Worm (Caenorhabditis elegans) whole organism, midembryonic: ENCODE data around the gene alg-3.

Experiments
- T22C8.4 ChIP-seq: fragments of 200-800 bp; sonication (Bioruptor generic); IDR thresholded peaks from 2 replicates; pipeline ENCODE4 v1.3.6; 2022; ENCODE audit warnings: missing genetic modification characterization, missing compliant biosample characterization
- cog-1 ChIP-seq: sonication (generic microtip); optimal IDR thresholded peaks from 2 replicates; lab custom pipeline; 2016; ENCODE audit warnings: missing genetic modification characterization, missing compliant biosample characterization
- flt-1 ChIP-seq: fragments of 200-800 bp; sonication (Bioruptor generic); IDR thresholded peaks from 2 replicates; pipeline ENCODE4 v1.3.6; 2022; ENCODE audit warnings: missing genetic modification characterization, missing compliant biosample characterization
- klf-2 ChIP-seq: fragments of 200-800 bp; sonication (Bioruptor generic); conservative IDR thresholded peaks from 2 replicates; pipeline ENCODE4 v1.3.6; 2022; ENCODE audit warnings: missing genetic modification reagents, missing genetic modification characterization, missing compliant biosample characterization
- med-1 ChIP-seq: sonication (generic microtip); optimal IDR thresholded peaks from 2 replicates; lab custom pipeline; 2017; ENCODE audit warnings: missing genetic modification characterization, mild to moderate bottlenecking, missing compliant biosample characterization, antibody characterized with exemption, missing genetic modification reagents; ENCODE audit not compliant: insufficient read depth
- ref-1 ChIP-seq: fragments of 200-800 bp; sonication (Bioruptor generic); conservative IDR thresholded peaks from 2 replicates; pipeline ENCODE4 v1.3.6; 2022; ENCODE audit warnings: missing genetic modification reagents, missing genetic modification characterization, missing compliant biosample characterization
- tab-1 ChIP-seq: fragments of 200-800 bp; sonication (Bioruptor generic); IDR thresholded peaks from 2 replicates; pipeline ENCODE4 v1.3.6; 2022; ENCODE audit warnings: missing genetic modification characterization, missing compliant biosample characterization
- ztf-23 ChIP-seq: fragments of 200-800 bp; sonication (Bioruptor generic); IDR thresholded peaks from 2 replicates; pipeline ENCODE4 v1.3.6; 2022; ENCODE audit warnings: missing genetic modification reagents, missing genetic modification characterization, missing compliant biosample characterization
- ztf-29 ChIP-seq: fragments of 200-800 bp; sonication (Bioruptor generic); IDR thresholded peaks from 2 replicates; pipeline ENCODE4 v1.3.6; 2022; ENCODE audit warnings: missing genetic modification reagents, missing genetic modification characterization, missing compliant biosample characterization

alg-3 gene

ce11 chrIV:11701878-11702277 lies 2.2 kb upstream of the alg-3 start:
- TF ChIP-seq cog-1 (tag; lab: Kevin White, UChicago) = no peak
- no peak for TF ChIP-seq ref-1 (GFP tag; lab: Robert Waterston, UW)
- TF ChIP-seq ztf-23 = no peak
- TF ChIP-seq ztf-29 = no peak
- TF ChIP-seq klf-2 = no peak
- no peak for TF ChIP-seq flt-1 (GFP tag; lab: Robert Waterston, UW)
- no peak for TF ChIP-seq T22C8.4 (GFP tag; lab: Robert Waterston, UW)
- no peak for TF ChIP-seq tab-1 (GFP tag; lab: Robert Waterston, UW)
- no peak for TF ChIP-seq med-1 (GFP tag; lab: Kevin White, UChicago)

- TF ChIP-seq tab-1 (GFP tag; lab: Robert Waterston, UW) (no peak), cog-1 (tag; lab: Kevin White, UChicago) (no peak), ztf-23 (no peak)
Observed at ce11 chrIV:11710331-11710730, 6.3 kb downstream of the alg-3 start.

- no peak for TF ChIP-seq ztf-23
- TF ChIP-seq T22C8.4 (GFP tag; lab: Robert Waterston, UW) = no peak
- TF ChIP-seq cog-1 (tag; lab: Kevin White, UChicago) = no peak
- no peak for TF ChIP-seq med-1 (GFP tag; lab: Kevin White, UChicago)
- TF ChIP-seq tab-1 (GFP tag; lab: Robert Waterston, UW) = no peak
- no peak for TF ChIP-seq ref-1 (GFP tag; lab: Robert Waterston, UW)
- TF ChIP-seq klf-2 = no peak
- no peak for TF ChIP-seq ztf-29
- no peak for TF ChIP-seq flt-1 (GFP tag; lab: Robert Waterston, UW)
Observed at ce11 chrIV:11713289-11713688, 9.2 kb downstream of the alg-3 start.

ce11 chrIV:11714739-11715138 lies 10.7 kb downstream of the alg-3 start, which contains the start of gene magi-1:
Gene magi-1, plus strand, starts transcription at chrIV:11715039.
- TF ChIP-seq tab-1 (GFP tag; lab: Robert Waterston, UW) = no peak
- TF ChIP-seq ztf-23 = no peak
- TF ChIP-seq ztf-29 = no peak
- no peak for TF ChIP-seq klf-2
- TF ChIP-seq T22C8.4 (GFP tag; lab: Robert Waterston, UW) = no peak
- TF ChIP-seq med-1 (GFP tag; lab: Kevin White, UChicago) = no peak
- TF ChIP-seq ref-1 (GFP tag; lab: Robert Waterston, UW) = no peak

- TF ChIP-seq ztf-23 = no peak
- TF ChIP-seq ref-1 (GFP tag; lab: Robert Waterston, UW) = no peak
- TF ChIP-seq flt-1 (GFP tag; lab: Robert Waterston, UW) = no peak
- no peak for TF ChIP-seq tab-1 (GFP tag; lab: Robert Waterston, UW)
- TF ChIP-seq T22C8.4 (GFP tag; lab: Robert Waterston, UW) = no peak
- no peak for TF ChIP-seq cog-1 (tag; lab: Kevin White, UChicago)
- no peak for TF ChIP-seq klf-2
- no peak for TF ChIP-seq med-1 (GFP tag; lab: Kevin White, UChicago)
- TF ChIP-seq ztf-29 = no peak
Observed at ce11 chrIV:11716414-11716813, 12.4 kb downstream of the alg-3 start.

- TF ChIP-seq flt-1 (GFP tag; lab: Robert Waterston, UW) (no peak), ztf-23 (no peak), klf-2 (no peak), ztf-29 (no peak), tab-1 (GFP tag; lab: Robert Waterston, UW) (no peak), ref-1 (GFP tag; lab: Robert Waterston, UW) (no peak), cog-1 (tag; lab: Kevin White, UChicago) (no peak), med-1 (GFP tag; lab: Kevin White, UChicago) (no peak), T22C8.4 (GFP tag; lab: Robert Waterston, UW) (no peak)
Observed at ce11 chrIV:11717094-11717876, 13.2 kb downstream of the alg-3 start.

ce11 chrIV:11718653-11719052 lies 14.6 kb downstream of the alg-3 start:
- TF ChIP-seq ztf-29 (no peak), flt-1 (GFP tag; lab: Robert Waterston, UW) (no peak), ref-1 (GFP tag; lab: Robert Waterston, UW) (no peak), med-1 (GFP tag; lab: Kevin White, UChicago) (no peak), ztf-23 (no peak), tab-1 (GFP tag; lab: Robert Waterston, UW) (no peak), cog-1 (tag; lab: Kevin White, UChicago) (no peak), klf-2 (no peak), T22C8.4 (GFP tag; lab: Robert Waterston, UW) (no peak)

ce11 chrIV:11721878-11722277 lies 17.8 kb downstream of the alg-3 start:
- TF ChIP-seq med-1 (GFP tag; lab: Kevin White, UChicago) = no peak
- TF ChIP-seq ztf-23 = no peak
- TF ChIP-seq cog-1 (tag; lab: Kevin White, UChicago) = no peak
- TF ChIP-seq T22C8.4 (GFP tag; lab: Robert Waterston, UW) = no peak
- TF ChIP-seq flt-1 (GFP tag; lab: Robert Waterston, UW) = no peak
- no peak for TF ChIP-seq ztf-29
- TF ChIP-seq klf-2 = no peak
- no peak for TF ChIP-seq ref-1 (GFP tag; lab: Robert Waterston, UW)
- TF ChIP-seq tab-1 (GFP tag; lab: Robert Waterston, UW) = no peak

- TF ChIP-seq klf-2 = no peak
- no peak for TF ChIP-seq T22C8.4 (GFP tag; lab: Robert Waterston, UW)
- no peak for TF ChIP-seq ztf-29
- no peak for TF ChIP-seq ztf-23
Observed at ce11 chrIV:11723255-11723654, 19.2 kb downstream of the alg-3 start.

- TF ChIP-seq ref-1 (GFP tag; lab: Robert Waterston, UW) (no peak), ztf-23 (no peak), klf-2 (no peak), T22C8.4 (GFP tag; lab: Robert Waterston, UW) (no peak), med-1 (GFP tag; lab: Kevin White, UChicago) (no peak), tab-1 (GFP tag; lab: Robert Waterston, UW) (no peak), ztf-29 (no peak), cog-1 (tag; lab: Kevin White, UChicago) (no peak), flt-1 (GFP tag; lab: Robert Waterston, UW) (no peak)
Observed at ce11 chrIV:11735025-11735424, 31.0 kb downstream of the alg-3 start, which contains the start of gene K01A6.6. Gene K01A6.6, plus strand, starts transcription at chrIV:11735325.
